Worm (Caenorhabditis elegans) whole organism, late embryonic: ENCODE results near the gene skr-21.

Source experiments
- ama-1 ChIP-seq: fragments of 150-350 bp; optimal IDR thresholded peaks from 2 replicates; lab custom pipeline; 2014
- ceh-45 ChIP-seq: fragments of 200-800 bp; sonication (Bioruptor generic); IDR thresholded peaks from 2 replicates; pipeline ENCODE4 v1.3.6; 2022; ENCODE audit warnings: missing genetic modification reagents, missing genetic modification characterization, missing compliant biosample characterization
- elt-2 ChIP-seq: sonication (generic microtip); optimal IDR thresholded peaks from 2 replicates; lab custom pipeline; 2016; ENCODE audit warnings: missing genetic modification reagents, missing genetic modification characterization, missing compliant biosample characterization
- eyg-1 ChIP-seq: sonication (generic microtip); optimal IDR thresholded peaks from 2 replicates; lab custom pipeline; 2016; ENCODE audit warnings: missing genotype, missing genetic modification characterization, missing compliant biosample characterization
- nhr-11 ChIP-seq: fragments of 150-350 bp; optimal IDR thresholded peaks from 2 replicates; lab custom pipeline; 2014; ENCODE audit warnings: missing biosample characterization, missing genetic modification characterization
- npax-4 ChIP-seq: sonication (generic microtip); optimal IDR thresholded peaks from 2 replicates; lab custom pipeline; 2016; ENCODE audit warnings: missing genetic modification characterization, missing compliant biosample characterization

ce11 chrX:13251354-13251843 is 24.9 kb upstream of the skr-21 start:
- TF ChIP-seq eyg-1 (tag; lab: Kevin White, UChicago) (no peak), ama-1 (lab: Kevin White, UChicago) (no peak), npax-4 (tag; lab: Kevin White, UChicago) (no peak), nhr-11 (tag; lab: Kevin White, UChicago) (no peak), ceh-45 (GFP tag; lab: Robert Waterston, UW) (no peak), elt-2 (tag; lab: Kevin White, UChicago) (no peak)
